Worm (Caenorhabditis elegans) whole organism, L1 larva: Measurements from ENCODE around the gene pdhk-2.

ENCODE experiments used
- C16A3.4 ChIP-seq: fragments of 150-350 bp; optimal IDR thresholded peaks from 2 replicates; lab custom pipeline; 2014; ENCODE audit warnings: missing biosample characterization, missing genetic modification characterization
- aha-1 ChIP-seq: fragments of 150-350 bp; optimal IDR thresholded peaks from 2 replicates; lab custom pipeline; 2014; ENCODE audit warnings: missing biosample characterization, missing genetic modification characterization
- aly-2 ChIP-seq: fragments of 150-350 bp; optimal IDR thresholded peaks from 2 replicates; lab custom pipeline; 2014; ENCODE audit warnings: missing biosample characterization, missing genetic modification characterization
- ama-1 ChIP-seq: fragments of 150-350 bp; optimal IDR thresholded peaks from 2 replicates; lab custom pipeline; 2014
- blmp-1 ChIP-seq: fragments of 150-350 bp; optimal IDR thresholded peaks from 2 replicates; lab custom pipeline; 2014; ENCODE audit warnings: missing biosample characterization, missing genetic modification characterization
- ceh-88 ChIP-seq: fragments of 200-800 bp; sonication (Bioruptor generic); IDR thresholded peaks from 2 replicates; pipeline ENCODE4 v1.3.6; 2022; ENCODE audit warnings: missing genetic modification characterization, missing compliant biosample characterization
- dpl-1 ChIP-seq, 3 experiments: fragments of 150-350 bp in 2 of 3; sonication (generic microtip) in 1 of 3; optimal IDR thresholded peaks; 2 replicates each; lab custom pipeline; 2014 to 2017; ENCODE audit warnings: missing biosample characterization in 3 of 3, missing genetic modification characterization in 3 of 3, missing genetic modification reagents in 3 of 3
- efl-3 ChIP-seq: fragments of 200-800 bp; sonication (Bioruptor generic); optimal IDR thresholded peaks from 2 replicates; lab custom pipeline; 2018; ENCODE audit warnings: mild to moderate bottlenecking, missing genetic modification characterization, missing compliant biosample characterization
- elt-2 ChIP-seq: sonication (generic microtip); optimal IDR thresholded peaks from 2 replicates; lab custom pipeline; 2016; ENCODE audit warnings: missing genetic modification characterization, mild to moderate bottlenecking, inconsistent platforms, missing compliant biosample characterization, missing genetic modification reagents
- elt-3 ChIP-seq, 6 experiments: fragments of 150-350 bp in 1 of 6; sonication (generic microtip); optimal IDR thresholded peaks; 2 replicates each; lab custom pipeline; 2017 to 2018; ENCODE audit warnings: missing biosample characterization in 6 of 6, missing genetic modification characterization in 6 of 6, inconsistent platforms in 1 of 6
- fkh-4 ChIP-seq: sonication (generic microtip); optimal IDR thresholded peaks from 2 replicates; lab custom pipeline; 2016; ENCODE audit warnings: missing compliant biosample characterization, missing genetic modification characterization, borderline replicate concordance
- fkh-8 ChIP-seq: sonication (generic microtip); optimal IDR thresholded peaks from 2 replicates; lab custom pipeline; 2016; ENCODE audit warnings: mild to moderate bottlenecking, missing genetic modification characterization, missing compliant biosample characterization
- fos-1 ChIP-seq: fragments of 150-350 bp; optimal IDR thresholded peaks from 2 replicates; lab custom pipeline; 2014; ENCODE audit warnings: missing biosample characterization, missing genetic modification characterization
- grh-1 ChIP-seq: fragments of 200-800 bp; sonication (Bioruptor generic); IDR thresholded peaks from 2 replicates; pipeline ENCODE4 v1.3.6; 2022; ENCODE audit warnings: missing genetic modification reagents, missing genetic modification characterization, missing compliant biosample characterization
- hlh-4 ChIP-seq: sonication (generic microtip); optimal IDR thresholded peaks from 2 replicates; lab custom pipeline; 2016; ENCODE audit warnings: mild to moderate bottlenecking, missing genetic modification characterization, missing compliant biosample characterization
- hpl-2 ChIP-seq: fragments of 150-350 bp; optimal IDR thresholded peaks from 2 replicates; lab custom pipeline; 2014; ENCODE audit warnings: missing biosample characterization, missing genetic modification reagents, missing genetic modification characterization
- isw-1 ChIP-seq: fragments of 200-800 bp; sonication (Bioruptor generic); IDR thresholded peaks from 2 replicates; pipeline ENCODE4 v1.3.6; 2022; ENCODE audit warnings: missing genetic modification characterization, missing compliant biosample characterization
- lin-14 ChIP-seq: fragments of 200-800 bp; sonication (Bioruptor generic); optimal IDR thresholded peaks from 2 replicates; lab custom pipeline; 2018; ENCODE audit warnings: mild to moderate bottlenecking, missing genetic modification characterization, moderate library complexity, missing compliant biosample characterization
- lin-35 ChIP-seq, 2 experiments: fragments of 150-350 bp; optimal IDR thresholded peaks; 2 replicates each; lab custom pipeline; 2014; ENCODE audit warnings: missing biosample characterization in 2 of 2, missing genetic modification characterization in 2 of 2, missing genetic modification reagents in 2 of 2
- lin-39 ChIP-seq: fragments of 150-350 bp; optimal IDR thresholded peaks from 2 replicates; lab custom pipeline; 2014; ENCODE audit warnings: missing biosample characterization, missing genetic modification reagents, missing genetic modification characterization
- lsy-2 ChIP-seq, 2 experiments: fragments of 150-350 bp; optimal IDR thresholded peaks; 2 replicates each; lab custom pipeline; 2014; ENCODE audit warnings: missing biosample characterization in 2 of 2, missing genetic modification characterization in 2 of 2
- mdl-1 ChIP-seq, 2 experiments: fragments of 150-350 bp; optimal IDR thresholded peaks; 2 replicates each; lab custom pipeline; 2014 to 2017; ENCODE audit warnings: missing biosample characterization in 2 of 2, missing genetic modification characterization in 2 of 2, inconsistent platforms in 1 of 2
- mep-1 ChIP-seq: fragments of 150-350 bp; optimal IDR thresholded peaks from 2 replicates; lab custom pipeline; 2014; ENCODE audit warnings: missing biosample characterization, missing genetic modification characterization
- nhr-12 ChIP-seq: sonication (generic microtip); optimal IDR thresholded peaks from 2 replicates; lab custom pipeline; 2017; ENCODE audit warnings: missing biosample characterization, missing genetic modification characterization
- nhr-19 ChIP-seq: fragments of 200-800 bp; sonication (Bioruptor generic); conservative IDR thresholded peaks from 2 replicates; pipeline ENCODE4 v1.3.6; 2022; ENCODE audit warnings: missing genetic modification characterization, missing compliant biosample characterization
- nhr-237 ChIP-seq: fragments of 150-350 bp; optimal IDR thresholded peaks from 2 replicates; lab custom pipeline; 2014; ENCODE audit warnings: missing biosample characterization, missing genetic modification characterization
- nhr-47 ChIP-seq: sonication (generic microtip); optimal IDR thresholded peaks from 2 replicates; lab custom pipeline; 2016; ENCODE audit warnings: mild to moderate bottlenecking, missing genetic modification characterization, moderate library complexity, missing compliant biosample characterization
- nhr-71 ChIP-seq: sonication (generic microtip); optimal IDR thresholded peaks from 2 replicates; lab custom pipeline; 2016; ENCODE audit warnings: mild to moderate bottlenecking, missing genetic modification characterization, moderate library complexity, missing compliant biosample characterization
- nhr-84 ChIP-seq: sonication (generic microtip); optimal IDR thresholded peaks from 2 replicates; lab custom pipeline; 2017; ENCODE audit warnings: missing biosample characterization, missing genetic modification characterization
- nhr-85 ChIP-seq: sonication (generic microtip); peaks from one replicate; lab custom pipeline; 2016; ENCODE audit warnings: missing genetic modification characterization, inconsistent platforms, missing compliant biosample characterization
- nhr-90 ChIP-seq: sonication (generic microtip); optimal IDR thresholded peaks from 2 replicates; lab custom pipeline; 2016; ENCODE audit warnings: mild to moderate bottlenecking, missing genetic modification characterization, missing compliant biosample characterization; ENCODE audit not compliant: poor library complexity
- pag-3 ChIP-seq: sonication (generic microtip); optimal IDR thresholded peaks from 2 replicates; lab custom pipeline; 2017; ENCODE audit warnings: missing genetic modification characterization, mild to moderate bottlenecking, missing compliant biosample characterization, antibody characterized with exemption, borderline replicate concordance; ENCODE audit not compliant: insufficient read depth
- skn-1 ChIP-seq: fragments of 150-350 bp; optimal IDR thresholded peaks from 2 replicates; lab custom pipeline; 2014; ENCODE audit warnings: missing biosample characterization, missing genetic modification characterization
- snu-23 ChIP-seq: sonication (generic microtip); optimal IDR thresholded peaks from 2 replicates; lab custom pipeline; 2016; ENCODE audit warnings: missing genetic modification characterization, missing compliant biosample characterization
- sox-4 ChIP-seq: sonication (generic microtip); optimal IDR thresholded peaks from 2 replicates; lab custom pipeline; 2016; ENCODE audit warnings: missing genetic modification characterization, missing compliant biosample characterization
- sptf-1 ChIP-seq: fragments of 150-350 bp; optimal IDR thresholded peaks from 2 replicates; lab custom pipeline; 2014; ENCODE audit warnings: missing biosample characterization, missing genetic modification characterization
- sup-37 ChIP-seq: fragments of 200-800 bp; sonication (Bioruptor generic); optimal IDR thresholded peaks from 2 replicates; lab custom pipeline; 2018; ENCODE audit warnings: mild to moderate bottlenecking, missing genetic modification characterization, missing compliant biosample characterization
- swsn-7 ChIP-seq: sonication (generic microtip); optimal IDR thresholded peaks from 2 replicates; lab custom pipeline; 2016; ENCODE audit warnings: missing genetic modification characterization, missing compliant biosample characterization
- tbx-2 ChIP-seq: sonication (generic microtip); optimal IDR thresholded peaks from 2 replicates; lab custom pipeline; 2016; ENCODE audit warnings: missing genetic modification characterization, missing compliant biosample characterization
- tlp-1 ChIP-seq: fragments of 150-350 bp; optimal IDR thresholded peaks from 2 replicates; lab custom pipeline; 2014; ENCODE audit warnings: missing biosample characterization, missing genetic modification characterization
- unc-30 ChIP-seq: sonication (generic microtip); optimal IDR thresholded peaks from 2 replicates; lab custom pipeline; 2017; ENCODE audit warnings: missing biosample characterization, missing genetic modification characterization
- unc-62 ChIP-seq: fragments of 150-350 bp; optimal IDR thresholded peaks from 2 replicates; lab custom pipeline; 2014; ENCODE audit warnings: missing biosample characterization, missing genetic modification reagents, missing genetic modification characterization
- xbp-1 ChIP-seq: sonication (generic microtip); optimal IDR thresholded peaks from 2 replicates; lab custom pipeline; 2016; ENCODE audit warnings: missing genetic modification characterization, missing compliant biosample characterization
- zip-4 ChIP-seq: fragments of 200-800 bp; sonication (Bioruptor generic); optimal IDR thresholded peaks from 2 replicates; lab custom pipeline; 2018; ENCODE audit warnings: mild to moderate bottlenecking, missing genetic modification characterization, moderate library complexity, missing compliant biosample characterization

pdhk-2 gene

DNA sequence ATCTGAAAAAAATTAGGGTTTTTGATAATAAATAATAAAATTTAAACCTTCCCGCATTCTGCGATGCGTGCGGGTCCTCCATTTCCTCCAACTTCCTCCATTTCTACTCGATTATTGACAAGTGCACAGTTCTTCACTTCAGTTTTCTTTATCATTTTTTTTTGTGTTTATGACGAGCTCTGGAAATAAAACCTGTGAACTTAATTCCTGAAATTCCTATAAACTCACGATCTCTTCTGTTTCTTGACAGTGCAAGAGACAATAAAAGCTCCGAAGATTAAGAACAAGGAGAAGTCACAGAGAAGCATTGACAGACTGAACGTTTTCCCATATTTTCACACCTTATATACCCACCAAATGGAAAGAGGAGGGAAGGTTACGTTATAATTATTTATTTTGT is 30.6 kb upstream of the pdhk-2 start, which contains the start of gene K02D10.3:
Gene K02D10.3, minus strand, starts transcription at position 101 of the 400 bp plus-strand sequence.
- TF ChIP-seq ceh-88 (GFP tag; lab: Robert Waterston, UW) (no peak), sptf-1 (no peak), dpl-1 (GFP tag; optimal IDR thresholded peaks at IDR 0.05; lab: Kevin White, UChicago) (no peak), nhr-237 (tag; lab: Kevin White, UChicago) (no peak), nhr-47 (tag; lab: Kevin White, UChicago) (no peak), snu-23 (GFP tag; lab: Kevin White, UChicago) (no peak), ama-1 (lab: Kevin White, UChicago) (no peak), unc-62 (GFP tag; lab: Kevin White, UChicago) (no peak), grh-1 (no peak)

DNA sequence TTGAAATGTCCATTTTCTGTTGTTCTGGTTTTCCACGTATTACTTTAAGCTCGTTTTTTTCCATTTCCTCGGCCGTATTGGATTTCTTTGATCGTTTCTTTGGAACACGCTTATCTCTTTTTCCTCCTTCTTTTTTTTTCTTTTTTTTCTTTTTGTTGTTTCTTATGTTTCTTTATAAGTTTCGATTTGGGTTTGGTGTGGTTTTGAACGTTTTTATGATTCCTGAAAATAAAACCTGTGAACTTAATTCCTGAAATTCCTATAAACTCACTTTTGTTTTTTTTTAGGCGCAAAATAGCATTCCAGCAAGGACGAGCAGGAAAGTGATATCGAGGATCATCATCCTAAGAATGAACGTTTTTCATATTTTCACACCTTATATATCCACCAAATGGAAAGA is 29.9 kb upstream of the pdhk-2 start, which contains the start of gene K02D10.2:
Gene K02D10.2, minus strand, starts transcription at position 101 of the 400 bp plus-strand sequence.
- TF ChIP-seq fkh-4 (no peak), nhr-71 (tag; lab: Kevin White, UChicago) (no peak), aly-2 (tag; lab: Kevin White, UChicago) (no peak), lin-14 (GFP tag; lab: Kevin White, UChicago) (no peak), tbx-2 (tag; lab: Kevin White, UChicago) (no peak), isw-1 (GFP tag; lab: Robert Waterston, UW) (no peak), aha-1 (tag; lab: Kevin White, UChicago) (no peak), nhr-47 (tag; lab: Kevin White, UChicago) (no peak), fos-1 (no peak), nhr-90 (tag; lab: Kevin White, UChicago) (no peak), efl-3 (no peak), nhr-84 (no peak), zip-4 (GFP tag; lab: Kevin White, UChicago) (no peak)

DNA sequence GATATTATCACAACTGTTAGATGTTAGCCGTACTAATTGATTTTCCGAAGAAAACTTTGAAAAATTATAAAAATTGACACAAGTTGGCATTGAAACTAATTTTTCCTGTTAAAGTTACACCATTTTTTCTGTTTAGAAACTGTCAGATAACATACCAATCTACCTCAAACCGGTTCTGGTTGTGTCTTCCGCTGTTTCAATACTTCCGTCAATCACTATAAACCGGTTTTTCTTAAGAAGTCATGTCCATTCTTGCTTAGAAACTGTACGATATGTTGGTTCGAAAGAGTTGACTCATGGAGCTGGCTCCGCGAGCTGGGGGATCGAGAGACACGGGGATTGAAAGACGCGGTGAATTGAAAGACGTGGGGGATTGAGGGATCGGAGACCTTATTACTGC is 29.0 kb upstream of the pdhk-2 start:
- peak in 1 of 6 experiments; percentile 27 for TF ChIP-seq elt-3 (tag; optimal IDR thresholded peaks at IDR 0.05; lab: Kevin White, UChicago)
- no peak for TF ChIP-seq lin-39 (tag; lab: Kevin White, UChicago)
- peak; percentile 61 for TF ChIP-seq lin-14 (GFP tag; lab: Kevin White, UChicago)
- TF ChIP-seq mdl-1 (tag; optimal IDR thresholded peaks at IDR 0.05; lab: Kevin White, UChicago) = no peak
- peak; percentile 3 for TF ChIP-seq tbx-2 (tag; lab: Kevin White, UChicago)
- TF ChIP-seq blmp-1 (tag; lab: Kevin White, UChicago) = peak; percentile 47
- TF ChIP-seq nhr-85 (tag; lab: Kevin White, UChicago) = peak; percentile 70
- TF ChIP-seq lsy-2 (tag; optimal IDR thresholded peaks at IDR 0.05; lab: Kevin White, UChicago) = peak in 1 of 2 experiments; percentile 12
- peak; percentile 88 for TF ChIP-seq grh-1
- no peak for TF ChIP-seq pag-3 (tag; lab: Kevin White, UChicago)

DNA sequence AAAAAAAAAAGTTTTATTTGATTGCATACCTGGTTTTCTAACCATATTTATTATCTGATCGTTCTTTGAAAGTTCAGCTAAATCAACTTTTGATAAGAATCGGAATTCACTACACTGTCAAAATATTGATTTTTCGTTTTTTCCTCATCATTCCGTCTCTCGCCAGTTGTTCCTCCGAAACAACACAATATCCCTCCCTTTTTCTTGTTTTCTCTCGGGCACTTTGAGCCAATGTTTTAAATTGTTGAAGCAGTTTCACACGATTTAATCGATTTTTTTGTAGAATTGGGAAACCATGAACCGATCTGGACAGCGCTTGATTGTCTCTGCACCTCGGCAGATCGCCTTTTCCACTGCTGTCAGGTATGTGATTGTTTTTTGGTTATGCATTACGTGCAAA is 28.0 kb upstream of the pdhk-2 start, which contains the start of gene K02D10.1:
Gene K02D10.1, plus strand, starts transcription at position 284 of the 400 bp plus-strand sequence.
- no peak for TF ChIP-seq aly-2 (tag; lab: Kevin White, UChicago)
- no peak for TF ChIP-seq unc-30
- no peak for TF ChIP-seq hlh-4 (tag; lab: Kevin White, UChicago)
- TF ChIP-seq fkh-4 = no peak
- TF ChIP-seq tlp-1 (tag; lab: Kevin White, UChicago) = no peak
- no peak for TF ChIP-seq nhr-84
- TF ChIP-seq mep-1 = no peak
- no peak for TF ChIP-seq grh-1
- TF ChIP-seq lin-39 (tag; lab: Kevin White, UChicago) = no peak
- TF ChIP-seq C16A3.4 (tag; lab: Kevin White, UChicago) = no peak
- TF ChIP-seq fkh-8 (tag; lab: Kevin White, UChicago) = no peak

DNA sequence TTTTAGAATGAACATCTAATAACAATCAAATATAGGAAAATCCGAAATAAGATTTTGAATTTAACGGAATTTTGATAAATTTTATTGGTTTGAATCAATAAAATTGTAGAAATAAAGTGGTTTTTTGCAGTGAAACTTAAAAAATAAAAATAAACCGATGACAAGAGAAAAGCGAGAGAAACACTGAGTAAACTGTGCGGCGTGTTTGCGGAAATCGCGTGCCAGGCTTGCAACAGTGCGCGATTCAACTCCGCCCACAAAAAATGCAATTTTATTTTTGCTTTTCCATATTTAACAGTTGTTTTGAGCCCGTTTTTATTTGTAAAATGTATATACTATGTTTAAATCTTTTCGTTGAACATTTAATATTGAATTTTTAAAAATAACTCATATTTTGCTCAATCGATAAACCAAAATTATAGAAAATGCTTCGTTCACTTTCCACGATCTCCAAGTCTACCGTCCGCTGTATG is 26.7 kb upstream of the pdhk-2 start, which contains the start of gene mtss-1:
Gene mtss-1, plus strand, starts transcription at position 423 of the 473 bp plus-strand sequence.
- peak; percentile 59 for TF ChIP-seq nhr-19
- TF ChIP-seq sup-37 = no peak
- TF ChIP-seq hlh-4 (tag; lab: Kevin White, UChicago) = peak; percentile 5
- TF ChIP-seq skn-1 (tag; lab: Kevin White, UChicago) = peak; percentile 64
- no peak for TF ChIP-seq nhr-237 (tag; lab: Kevin White, UChicago)
- peak; percentile 58 for TF ChIP-seq swsn-7 (tag; lab: Kevin White, UChicago)
- peak; percentile 55 for TF ChIP-seq xbp-1 (tag; lab: Kevin White, UChicago)
- TF ChIP-seq lin-35 (GFP tag; optimal IDR thresholded peaks at IDR 0.05; lab: Kevin White, UChicago) = peak; percentile 45 to 67
- peak; percentile 60 for TF ChIP-seq hpl-2 (GFP tag; lab: Kevin White, UChicago)
- peak; percentile 62 for TF ChIP-seq nhr-90 (tag; lab: Kevin White, UChicago)
- no peak for TF ChIP-seq elt-2 (tag; lab: Kevin White, UChicago)
- no peak for TF ChIP-seq nhr-12
- peak; percentile 68 for TF ChIP-seq tbx-2 (tag; lab: Kevin White, UChicago)
- TF ChIP-seq sox-4 (tag; lab: Kevin White, UChicago) = no peak
- TF ChIP-seq mdl-1 (tag; optimal IDR thresholded peaks at IDR 0.05; lab: Kevin White, UChicago) = peak in 1 of 2 experiments; percentile 2
- no peak for TF ChIP-seq tlp-1 (tag; lab: Kevin White, UChicago)
